Fruit fly (Drosophila melanogaster): ENCODE results near the gene CG5880.

Gene CG5880

DNA sequence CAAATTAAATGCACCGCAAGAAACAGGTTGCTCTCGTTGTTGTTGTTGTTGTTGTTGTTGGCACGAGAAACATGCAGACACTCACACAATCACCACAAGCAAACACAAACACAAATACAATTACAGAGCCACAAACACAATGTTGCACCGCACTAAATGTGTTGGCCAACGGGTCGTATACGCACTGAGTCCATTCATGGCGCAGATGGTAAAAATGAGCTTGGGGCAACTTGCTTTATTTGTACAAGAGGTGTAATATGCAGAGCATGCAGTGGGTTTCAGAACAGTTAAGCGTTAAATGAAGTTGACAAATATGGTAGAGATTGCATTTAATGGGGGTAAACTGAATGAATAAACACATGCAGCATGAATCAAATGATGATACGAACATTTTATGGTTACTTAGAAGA, 21.4 kb downstream of the CG5880 start (continued):
- TF ChIP-seq ATbp (GFP tag; optimal IDR thresholded peaks at IDR 0.05) (peak; percentile 91), CG13287 (GFP tag; IDR thresholded peaks at IDR 0.05; ENCODE audit: partially characterized antibody) (no peak), Deaf1 (tag; optimal IDR thresholded peaks at IDR 0.05) (no peak), CG12744 (GFP tag; optimal IDR thresholded peaks at IDR 0.05) (no peak), zen (tag; optimal IDR thresholded peaks at IDR 0.05) (peak; percentile 5), jigr1 (GFP tag; IDR thresholded peaks at IDR 0.05) (no peak), CG33557 (GFP tag; optimal IDR thresholded peaks at IDR 0.05) (peak; percentile 43), unpg (GFP tag; optimal IDR thresholded peaks at IDR 0.05) (peak; percentile 28), Sox100B (GFP tag; optimal IDR thresholded peaks at IDR 0.05) (peak; percentile 62), GATAe (GFP tag; conservative IDR thresholded peaks at IDR 0.05) (no peak), CG1647 (GFP tag; optimal IDR thresholded peaks at IDR 0.05) (no peak), pnt (GFP tag; optimal IDR thresholded peaks at IDR 0.05) (no peak), pan (optimal IDR thresholded peaks at IDR 0.05) (no peak), pan (GFP tag; optimal IDR thresholded peaks at IDR 0.05 in 1 of 2, IDR thresholded peaks at IDR 0.05 in 1 of 2) (no peak), run (tag; optimal IDR thresholded peaks at IDR 0.05) (peak; percentile 51), jumu (GFP tag; optimal IDR thresholded peaks at IDR 0.05) (no peak), CG34224 (GFP tag; IDR thresholded peaks at IDR 0.05; ENCODE audit: partially characterized antibody) (no peak), CG10274 (GFP tag; optimal IDR thresholded peaks at IDR 0.05) (no peak), CG3065 (GFP tag; optimal IDR thresholded peaks at IDR 0.05) (no peak), mam (GFP tag; optimal IDR thresholded peaks at IDR 0.05) (no peak), CG11695 (GFP tag; IDR thresholded peaks at IDR 0.05) (no peak), gt (GFP tag; IDR thresholded peaks at IDR 0.05) (no peak), CG14667 (GFP tag; IDR thresholded peaks at IDR 0.05) (no peak), CG4360 (GFP tag; IDR thresholded peaks at IDR 0.05) (peak; percentile 91), YL-1 (GFP tag; optimal IDR thresholded peaks at IDR 0.05) (peak; percentile 27), MBD-R2 (GFP tag; IDR thresholded peaks at IDR 0.05) (no peak), fd102C (GFP tag; optimal IDR thresholded peaks at IDR 0.05) (no peak), CG2129 (GFP tag; IDR thresholded peaks at IDR 0.05; ENCODE audit: partially characterized antibody) (no peak), CG10321 (GFP tag; IDR thresholded peaks at IDR 0.05) (no peak), Mes4 (GFP tag; optimal IDR thresholded peaks at IDR 0.05) (peak; percentile 60), ci (GFP tag; IDR thresholded peaks at IDR 0.05) (peak; percentile 67; the same call in 2 of the 3 replicates), odd (GFP tag; optimal IDR thresholded peaks at IDR 0.05) (peak; percentile 63), cg (GFP tag; optimal IDR thresholded peaks at IDR 0.05) (peak; percentile 80), CrebB (tag; optimal IDR thresholded peaks at IDR 0.05) (peak; percentile 50), CG6683 (GFP tag; optimal IDR thresholded peaks at IDR 0.05) (peak; percentile 10), da (GFP tag; optimal IDR thresholded peaks at IDR 0.05) (no peak), Opbp (GFP tag; IDR thresholded peaks at IDR 0.05; ENCODE audit: partially characterized antibody) (no peak), ERR (GFP tag; optimal IDR thresholded peaks at IDR 0.05) (no peak), CG7987 (GFP tag; optimal IDR thresholded peaks at IDR 0.05) (peak; percentile 18), CG34376 (GFP tag; optimal IDR thresholded peaks at IDR 0.05) (no peak), Blimp-1 (GFP tag; optimal IDR thresholded peaks at IDR 0.05) (peak; percentile 49), chn (GFP tag; optimal IDR thresholded peaks at IDR 0.05) (no peak), CG4854 (GFP tag; optimal IDR thresholded peaks at IDR 0.05) (no peak), CG1233 (GFP tag; optimal IDR thresholded peaks at IDR 0.05) (no peak), bab2 (GFP tag; optimal IDR thresholded peaks at IDR 0.05) (peak; percentile 16), CG4282 (GFP tag; optimal IDR thresholded peaks at IDR 0.05) (no peak), Ravus (GFP tag; IDR thresholded peaks at IDR 0.05) (no peak), CG9727 (GFP tag; optimal IDR thresholded peaks at IDR 0.05) (no peak), Atf3 (GFP tag; optimal IDR thresholded peaks at IDR 0.05) (no peak), CG8089 (GFP tag; optimal IDR thresholded peaks at IDR 0.05) (peak; percentile 30), B-H2 (GFP tag; optimal IDR thresholded peaks at IDR 0.05) (no peak), H2.0 (GFP tag; IDR thresholded peaks at IDR 0.05) (no peak)

Data from whole organism, embryonic.